Worm (Caenorhabditis elegans) whole organism, L4 larva: ENCODE results near the gene aptf-3.
A peak's percentile ranks its signal among the peaks of the same experiment; 100 is the strongest.

Source experiments
- D1046.2 ChIP-seq: fragments of 200-800 bp; sonication (Bioruptor generic); IDR thresholded peaks from 2 replicates; pipeline ENCODE4 v1.3.6; 2022; ENCODE audit warnings: missing genetic modification characterization, missing compliant biosample characterization
- F10B5.3 ChIP-seq: sonication (generic microtip); optimal IDR thresholded peaks from 2 replicates; lab custom pipeline; 2016; ENCODE audit warnings: mild to moderate bottlenecking, missing genetic modification characterization, missing compliant biosample characterization
- F26F4.8 ChIP-seq: fragments of 200-800 bp; sonication (Bioruptor generic); conservative IDR thresholded peaks from 2 replicates; pipeline ENCODE4 v1.3.6; 2022; ENCODE audit warnings: missing genetic modification characterization, missing compliant biosample characterization
- F37D6.2 ChIP-seq: sonication (generic microtip); optimal IDR thresholded peaks from 2 replicates; lab custom pipeline; 2016; ENCODE audit warnings: mild to moderate bottlenecking, missing genetic modification characterization, missing compliant biosample characterization
- R02D3.7 ChIP-seq: fragments of 150-350 bp; sonication (generic microtip); optimal IDR thresholded peaks from 3 replicates; lab custom pipeline; 2014; ENCODE audit warnings: missing biosample characterization, missing genetic modification characterization
- T26A8.4 ChIP-seq: fragments of 200-800 bp; sonication (Bioruptor generic); IDR thresholded peaks from 2 replicates; pipeline ENCODE4 v1.3.6; 2022; ENCODE audit warnings: missing genetic modification characterization, missing compliant biosample characterization
- ZK337.2 ChIP-seq: fragments of 200-800 bp; sonication (Bioruptor generic); IDR thresholded peaks from 2 replicates; pipeline ENCODE4 v1.3.6; 2022; ENCODE audit warnings: missing genetic modification reagents, missing genetic modification characterization, missing compliant biosample characterization
- ZK546.5 ChIP-seq, 2 experiments: sonication (generic microtip); optimal IDR thresholded peaks; 2 replicates each; lab custom pipeline; 2017; ENCODE audit warnings: missing biosample characterization in 2 of 2, missing genetic modification characterization in 2 of 2
- ceh-44 ChIP-seq: fragments of 200-800 bp; sonication (Bioruptor generic); IDR thresholded peaks from 2 replicates; pipeline ENCODE4 v1.3.6; 2022; ENCODE audit warnings: missing genetic modification reagents, missing genetic modification characterization, missing compliant biosample characterization
- ctbp-1 ChIP-seq: fragments of 200-800 bp; sonication (Bioruptor generic); IDR thresholded peaks from 2 replicates; pipeline ENCODE4 v1.3.6; 2022; ENCODE audit warnings: missing genetic modification reagents, missing genetic modification characterization, missing compliant biosample characterization
- daf-19 ChIP-seq: fragments of 200-800 bp; sonication (Bioruptor generic); conservative IDR thresholded peaks from 2 replicates; pipeline ENCODE4 v1.3.6; 2022; ENCODE audit warnings: missing genetic modification characterization, missing compliant biosample characterization
- dmd-8 ChIP-seq: fragments of 200-800 bp; sonication (Bioruptor generic); IDR thresholded peaks from 2 replicates; pipeline ENCODE4 v1.3.6; 2022; ENCODE audit warnings: missing genetic modification characterization, missing compliant biosample characterization
- dpl-1 ChIP-seq: fragments of 150-350 bp; optimal IDR thresholded peaks from 2 replicates; lab custom pipeline; 2014; ENCODE audit warnings: missing biosample characterization, missing genetic modification reagents, missing genetic modification characterization
- duxl-1 ChIP-seq: sonication (generic microtip); optimal IDR thresholded peaks from 2 replicates; lab custom pipeline; 2016; ENCODE audit warnings: mild to moderate bottlenecking, missing genetic modification characterization, moderate library complexity, missing compliant biosample characterization; ENCODE audit not compliant: poor library complexity
- dve-1 ChIP-seq: sonication (generic microtip); optimal IDR thresholded peaks from 2 replicates; lab custom pipeline; 2017; ENCODE audit warnings: antibody characterized with exemption, mild to moderate bottlenecking, missing genetic modification characterization, missing compliant biosample characterization; ENCODE audit not compliant: insufficient read depth
- egl-43 ChIP-seq: fragments of 200-800 bp; sonication (Bioruptor generic); IDR thresholded peaks from 2 replicates; pipeline ENCODE4 v1.3.6; 2022; ENCODE audit warnings: missing genetic modification reagents, missing genetic modification characterization, missing compliant biosample characterization
- fkh-10 ChIP-seq: fragments of 150-350 bp; optimal IDR thresholded peaks from 2 replicates; lab custom pipeline; 2014; ENCODE audit warnings: missing biosample characterization, missing genetic modification reagents, missing genetic modification characterization
- hlh-11 ChIP-seq: fragments of 200-800 bp; sonication (Bioruptor generic); optimal IDR thresholded peaks from 2 replicates; lab custom pipeline; 2018; ENCODE audit warnings: mild to moderate bottlenecking, missing genetic modification characterization, missing compliant biosample characterization
- hmg-1.1 ChIP-seq: fragments of 200-800 bp; sonication (Bioruptor generic); IDR thresholded peaks from 2 replicates; pipeline ENCODE4 v1.3.6; 2022; ENCODE audit warnings: missing genetic modification reagents, missing genetic modification characterization, missing compliant biosample characterization
- jun-1 ChIP-seq: fragments of 150-350 bp; optimal IDR thresholded peaks from 2 replicates; lab custom pipeline; 2014; ENCODE audit warnings: missing biosample characterization, missing genetic modification reagents, missing genetic modification characterization
- lim-7 ChIP-seq: fragments of 200-800 bp; sonication (Bioruptor generic); IDR thresholded peaks from 2 replicates; pipeline ENCODE4 v1.3.6; 2022; ENCODE audit warnings: missing genetic modification characterization, missing compliant biosample characterization
- lin-38 ChIP-seq: fragments of 200-800 bp; sonication (Bioruptor generic); IDR thresholded peaks from 2 replicates; pipeline ENCODE4 v1.3.6; 2022; ENCODE audit warnings: missing genetic modification reagents, missing genetic modification characterization, missing compliant biosample characterization
- lsy-2 ChIP-seq, 2 experiments: fragments of 150-350 bp in 1 of 2; sonication (generic microtip) in 1 of 2; optimal IDR thresholded peaks; 2 replicates each; lab custom pipeline; 2014 to 2017; ENCODE audit warnings: missing biosample characterization in 2 of 2, missing genetic modification characterization in 2 of 2
- mdl-1 ChIP-seq, 2 experiments: fragments of 150-350 bp in 1 of 2; sonication (generic microtip) in 1 of 2; optimal IDR thresholded peaks; 2 replicates each; lab custom pipeline; 2014 to 2017; ENCODE audit warnings: missing biosample characterization in 2 of 2, missing genetic modification characterization in 2 of 2
- mep-1 ChIP-seq: fragments of 150-350 bp; sonication (generic microtip); optimal IDR thresholded peaks from 3 replicates; lab custom pipeline; 2014; ENCODE audit warnings: missing biosample characterization, missing genetic modification characterization
- mes-2 ChIP-seq: sonication (generic microtip); optimal IDR thresholded peaks from 2 replicates; lab custom pipeline; 2016; ENCODE audit warnings: missing genotype, mild to moderate bottlenecking, missing genetic modification characterization, missing compliant biosample characterization; ENCODE audit not compliant: poor library complexity, severe bottlenecking
- mxl-2 ChIP-seq: fragments of 200-800 bp; sonication (Bioruptor generic); conservative IDR thresholded peaks from 2 replicates; pipeline ENCODE4 v1.3.6; 2022; ENCODE audit warnings: missing genetic modification reagents, missing genetic modification characterization, missing compliant biosample characterization
- mxl-3 ChIP-seq: fragments of 200-800 bp; sonication (Bioruptor generic); optimal IDR thresholded peaks from 2 replicates; lab custom pipeline; 2018; ENCODE audit warnings: mild to moderate bottlenecking, missing genetic modification characterization, missing compliant biosample characterization
- nhr-28 ChIP-seq: fragments of 150-350 bp; optimal IDR thresholded peaks from 2 replicates; lab custom pipeline; 2014; ENCODE audit warnings: missing biosample characterization, missing genetic modification characterization
- nhr-41 ChIP-seq: fragments of 200-800 bp; sonication (Bioruptor generic); IDR thresholded peaks from 2 replicates; pipeline ENCODE4 v1.3.6; 2022; ENCODE audit warnings: missing genetic modification reagents, missing genetic modification characterization, missing compliant biosample characterization
- nhr-48 ChIP-seq: sonication (generic microtip); optimal IDR thresholded peaks from 2 replicates; lab custom pipeline; 2016; ENCODE audit warnings: mild to moderate bottlenecking, missing genetic modification characterization, missing compliant biosample characterization
- nhr-76 ChIP-seq: fragments of 150-350 bp; optimal IDR thresholded peaks from 2 replicates; lab custom pipeline; 2014; ENCODE audit warnings: missing biosample characterization, missing genetic modification characterization
- php-3 ChIP-seq: fragments of 200-800 bp; sonication (Bioruptor generic); IDR thresholded peaks from 2 replicates; pipeline ENCODE4 v1.3.6; 2022; ENCODE audit warnings: missing genetic modification reagents, missing genetic modification characterization, missing compliant biosample characterization
- saeg-2 ChIP-seq: fragments of 200-800 bp; sonication (Bioruptor generic); IDR thresholded peaks from 2 replicates; pipeline ENCODE4 v1.3.6; 2022; ENCODE audit warnings: missing genetic modification reagents, missing genetic modification characterization, missing compliant biosample characterization
- set-16 ChIP-seq: fragments of 200-800 bp; sonication (Bioruptor generic); IDR thresholded peaks from 2 replicates; pipeline ENCODE4 v1.3.6; 2022; ENCODE audit warnings: missing genetic modification reagents, missing genetic modification characterization, missing compliant biosample characterization
- snpc-1.2 ChIP-seq: fragments of 200-800 bp; sonication (Bioruptor generic); IDR thresholded peaks from 2 replicates; pipeline ENCODE4 v1.3.6; 2022; ENCODE audit warnings: missing genetic modification reagents, missing genetic modification characterization, missing compliant biosample characterization
- spr-1 ChIP-seq: sonication (generic microtip); optimal IDR thresholded peaks from 2 replicates; lab custom pipeline; 2016; ENCODE audit warnings: mild to moderate bottlenecking, missing genetic modification characterization, missing compliant biosample characterization
- tra-1 ChIP-seq: fragments of 200-800 bp; sonication (Bioruptor generic); IDR thresholded peaks from 2 replicates; pipeline ENCODE4 v1.3.6; 2022; ENCODE audit warnings: missing genetic modification reagents, missing genetic modification characterization, missing compliant biosample characterization
- unc-130 ChIP-seq: sonication (generic microtip); optimal IDR thresholded peaks from 2 replicates; lab custom pipeline; 2016; ENCODE audit warnings: missing genetic modification reagents, missing genetic modification characterization, missing compliant biosample characterization
- unc-62 ChIP-seq, 3 experiments: fragments of 150-350 bp in 1 of 3; sonication (generic microtip); optimal IDR thresholded peaks in 2 of 3; peaks in 1 of 3; 1 replicate in 1 of 3; 2 replicates in 2 of 3; lab custom pipeline; 2014 to 2017; ENCODE audit warnings: missing biosample characterization in 3 of 3, missing genetic modification characterization in 3 of 3, missing genetic modification reagents in 3 of 3, missing genotype in 1 of 3
- zag-1 ChIP-seq: fragments of 150-350 bp; optimal IDR thresholded peaks from 2 replicates; lab custom pipeline; 2014; ENCODE audit warnings: missing biosample characterization, missing genetic modification characterization
- zip-11 ChIP-seq: fragments of 200-800 bp; sonication (Bioruptor generic); IDR thresholded peaks from 2 replicates; pipeline ENCODE4 v1.3.6; 2022; ENCODE audit warnings: missing genetic modification characterization, missing compliant biosample characterization
- zip-2 ChIP-seq: fragments of 150-350 bp; optimal IDR thresholded peaks from 2 replicates; lab custom pipeline; 2014; ENCODE audit warnings: missing biosample characterization, missing genetic modification characterization
- ztf-7 ChIP-seq: fragments of 150-350 bp; optimal IDR thresholded peaks from 2 replicates; lab custom pipeline; 2014; ENCODE audit warnings: missing biosample characterization, missing genetic modification characterization

aptf-3 gene

DNA sequence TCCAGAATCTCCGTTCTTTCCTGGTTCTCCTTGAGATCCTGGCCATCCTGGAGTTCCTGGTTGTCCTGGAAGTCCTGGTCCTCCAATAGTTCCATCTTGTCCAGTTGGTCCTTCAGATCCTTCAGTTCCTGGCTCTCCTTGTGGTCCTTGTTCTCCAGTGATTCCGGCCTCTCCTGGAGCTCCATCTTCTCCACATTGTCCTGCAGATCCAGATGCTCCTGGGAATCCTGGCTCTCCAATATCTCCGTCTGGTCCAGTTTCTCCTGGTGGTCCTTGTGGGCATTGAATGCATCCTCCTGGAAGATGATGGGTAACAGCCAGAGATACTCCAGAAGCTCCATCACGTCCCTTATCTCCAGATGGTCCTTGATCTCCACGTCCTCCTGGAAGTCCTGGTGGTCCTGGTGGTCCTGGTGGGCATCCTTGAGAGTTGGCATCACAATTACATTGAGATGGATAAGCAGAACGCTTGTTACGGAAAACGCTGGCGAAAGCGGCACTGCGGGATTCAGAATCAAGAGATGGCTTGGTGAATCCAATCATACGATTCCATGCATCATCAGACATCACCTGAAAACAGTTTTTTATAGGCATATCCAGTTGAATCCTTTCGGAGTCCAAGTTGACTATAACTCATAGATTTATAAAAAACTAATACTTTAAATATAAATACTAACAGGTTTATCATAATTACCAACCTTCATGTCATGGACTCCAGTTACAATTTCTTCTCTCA, 25.6 kb upstream of the aptf-3 start:
- no peak for TF ChIP-seq F37D6.2 (tag; lab: Kevin White, UChicago)
- TF ChIP-seq nhr-41 (GFP tag; lab: Robert Waterston, UW) = no peak
- TF ChIP-seq dve-1 (tag; lab: Kevin White, UChicago) = no peak
- 0 out of 2 replicates have a peak, but pooled peaks have one; percentile 19 for TF ChIP-seq saeg-2 (GFP tag; lab: Robert Waterston, UW)
- no peak for TF ChIP-seq mxl-2 (GFP tag; lab: Robert Waterston, UW)
- TF ChIP-seq lsy-2 (tag; optimal IDR thresholded peaks at IDR 0.05; lab: Kevin White, UChicago) = no peak
- no peak for TF ChIP-seq zag-1 (tag; lab: Kevin White, UChicago)
- no peak for TF ChIP-seq lim-7 (GFP tag; lab: Robert Waterston, UW)
- TF ChIP-seq ZK546.5 (tag; optimal IDR thresholded peaks at IDR 0.05; lab: Kevin White, UChicago) = no peak
- no peak for TF ChIP-seq tra-1 (GFP tag; lab: Robert Waterston, UW)
- no peak for TF ChIP-seq dmd-8
- no peak for TF ChIP-seq nhr-76 (tag; lab: Kevin White, UChicago)
- no peak for TF ChIP-seq D1046.2
- TF ChIP-seq ztf-7 = no peak
- TF ChIP-seq unc-62 (GFP tag; optimal IDR thresholded peaks at IDR 0.05 in 1 of 2; lab: Kevin White, UChicago) = peak in 1 of 2 experiments; percentile 69
- no peak for TF ChIP-seq unc-62 (tag; optimal IDR thresholded peaks at IDR 0.05; lab: Kevin White, UChicago)
- no peak for TF ChIP-seq hmg-1.1 (GFP tag; lab: Robert Waterston, UW)
- peak; percentile 53; the same call in 1 of the 2 replicates for TF ChIP-seq T26A8.4 (GFP tag; lab: Robert Waterston, UW)
- TF ChIP-seq jun-1 = no peak
- TF ChIP-seq mdl-1 (tag; optimal IDR thresholded peaks at IDR 0.05; lab: Kevin White, UChicago) = no peak
- no peak for TF ChIP-seq mep-1 (tag; lab: Kevin White, UChicago)
- TF ChIP-seq zip-11 (GFP tag; lab: Robert Waterston, UW) = no peak
- peak; percentile 63 for TF ChIP-seq set-16 (GFP tag; lab: Robert Waterston, UW)
- TF ChIP-seq ceh-44 (GFP tag; lab: Robert Waterston, UW) = no peak
- no peak for TF ChIP-seq ZK337.2 (GFP tag; lab: Robert Waterston, UW)
- TF ChIP-seq unc-130 (GFP tag; lab: Kevin White, UChicago) = no peak
- TF ChIP-seq egl-43 (GFP tag; lab: Robert Waterston, UW) = 0 out of 2 replicates have a peak, but pooled peaks have one; percentile 69
- TF ChIP-seq R02D3.7 (tag; lab: Kevin White, UChicago) = no peak
- no peak for TF ChIP-seq daf-19 (GFP tag; lab: Robert Waterston, UW)
- TF ChIP-seq hlh-11 (tag; lab: Kevin White, UChicago) = no peak

DNA sequence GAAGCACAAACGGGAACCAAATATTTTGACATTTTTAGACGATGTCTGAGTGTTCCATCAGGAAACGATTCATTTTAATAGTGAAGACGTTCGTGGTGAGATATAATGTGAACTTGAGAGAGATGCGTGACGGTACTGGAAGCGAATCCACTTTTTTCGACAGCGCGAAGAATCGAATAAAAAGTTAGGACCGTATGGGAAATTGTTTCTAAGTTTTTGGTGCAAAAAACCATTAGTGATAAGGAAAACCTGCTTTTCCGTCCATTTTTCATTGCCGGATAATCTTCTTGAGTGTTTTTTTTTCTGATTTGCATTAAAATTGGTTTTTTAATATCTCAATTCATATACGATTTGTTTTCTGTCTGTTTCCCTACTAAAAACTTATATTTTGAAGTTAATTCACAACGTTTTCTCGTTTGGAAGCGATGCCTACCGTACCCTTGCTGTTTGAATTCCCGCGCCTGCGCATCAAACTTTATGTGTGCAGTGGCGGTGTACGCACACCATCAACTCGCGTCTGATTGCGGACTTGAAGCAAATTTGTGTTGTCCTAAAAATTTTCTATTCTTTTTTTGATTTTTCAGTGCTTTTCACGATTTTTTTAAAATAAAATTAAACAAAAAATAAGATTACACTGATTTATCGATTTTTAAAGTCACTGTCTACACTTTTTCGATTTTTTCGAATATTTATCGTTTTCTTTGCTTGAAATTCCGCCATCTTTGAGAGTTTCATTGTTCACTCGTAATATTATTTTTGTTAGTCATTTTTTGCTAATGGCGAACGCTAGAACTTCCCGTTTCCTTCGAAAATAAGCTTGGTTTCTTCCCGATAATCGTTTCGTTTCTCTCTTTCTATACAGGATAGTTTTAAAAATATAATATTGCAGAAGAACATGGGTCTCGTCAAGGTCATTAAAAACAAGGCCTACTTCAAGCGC, 24.7 kb upstream of the aptf-3 start, which contains the start of the genes col-38 and rpl-5:
TSS of gene col-38 (minus strand) at position 51 of the 940 bp plus-strand sequence.
TSS of gene rpl-5 (plus strand) at position 890 of the 940 bp plus-strand sequence.
- TF ChIP-seq dpl-1 (GFP tag; lab: Kevin White, UChicago) = peak; percentile 96
- TF ChIP-seq snpc-1.2 = 0 out of 2 replicates have a peak, but pooled peaks have one; percentile 15
- peak; percentile 67 for TF ChIP-seq mxl-3
- peak; percentile 90 for TF ChIP-seq fkh-10 (GFP tag; lab: Kevin White, UChicago)
- peak; percentile 7 for TF ChIP-seq zip-2
- TF ChIP-seq F10B5.3 (tag; lab: Kevin White, UChicago) = no peak
- TF ChIP-seq ctbp-1 (GFP tag; lab: Robert Waterston, UW) = no peak
- TF ChIP-seq lsy-2 (tag; optimal IDR thresholded peaks at IDR 0.05; lab: Kevin White, UChicago) = peak; percentile 89 to 98
- TF ChIP-seq php-3 (GFP tag; lab: Robert Waterston, UW) = 0 out of 2 replicates have a peak, but pooled peaks have one; percentile 62
- peak; percentile 69 for TF ChIP-seq T26A8.4 (GFP tag; lab: Robert Waterston, UW)
- no peak for TF ChIP-seq nhr-41 (GFP tag; lab: Robert Waterston, UW)
- TF ChIP-seq jun-1 = peak; percentile 0
- TF ChIP-seq duxl-1 = peak; percentile 53
- TF ChIP-seq nhr-28 (tag; lab: Kevin White, UChicago) = peak; percentile 85
- TF ChIP-seq F37D6.2 (tag; lab: Kevin White, UChicago) = peak; percentile 49
- no peak for TF ChIP-seq D1046.2
- peak; percentile 55 for TF ChIP-seq nhr-48 (tag; lab: Kevin White, UChicago)
- TF ChIP-seq F26F4.8 (GFP tag; lab: Robert Waterston, UW) = no peak
- TF ChIP-seq mes-2 (tag; lab: Kevin White, UChicago) = peak; percentile 92
- peak; percentile 47 for TF ChIP-seq spr-1 (tag; lab: Kevin White, UChicago)
- peak; percentile 91 for TF ChIP-seq lin-38
- TF ChIP-seq daf-19 (GFP tag; lab: Robert Waterston, UW) = 0 out of 2 replicates have a peak, but pooled peaks have one; percentile 51
- peak; percentile 49; the same call in 1 of the 2 replicates for TF ChIP-seq ceh-44 (GFP tag; lab: Robert Waterston, UW)
